Fruit fly (Drosophila melanogaster) whole organism, embryonic: ENCODE data around the gene CG15199.

Experiments
- Ada2b ChIP-seq: fragments of 200-800 bp; sonication (Bioruptor generic); IDR thresholded peaks from 2 replicates; pipeline ENCODE4 v1.3.6; 2022; ENCODE audit warnings: missing biosample characterization, missing genetic modification characterization
- Atf-2 ChIP-seq: fragments of 200-800 bp; sonication (Bioruptor generic); optimal IDR thresholded peaks from 2 replicates; lab custom pipeline; 2016; ENCODE audit warnings: missing biosample characterization, missing genetic modification characterization
- Bdp1 ChIP-seq: fragments of 200-800 bp; sonication (Bioruptor generic); optimal IDR thresholded peaks from 3 replicates; lab custom pipeline; 2016; ENCODE audit warnings: missing biosample characterization, missing genetic modification characterization
- Bteb2 ChIP-seq: fragments of 200-800 bp; sonication (Bioruptor generic); optimal IDR thresholded peaks from 2 replicates; lab custom pipeline; 2016; ENCODE audit warnings: missing biosample characterization, missing genetic modification characterization
- CG1024 ChIP-seq: fragments of 200-800 bp; sonication (Bioruptor generic); IDR thresholded peaks from 2 replicates; pipeline ENCODE4 v1.3.6; 2022; ENCODE audit warnings: missing biosample characterization, missing genetic modification characterization
- CG10654 ChIP-seq: fragments of 200-800 bp; sonication (Bioruptor generic); optimal IDR thresholded peaks from 2 replicates; lab custom pipeline; 2016; ENCODE audit warnings: missing biosample characterization, missing genetic modification characterization
- CG10979 ChIP-seq: fragments of 200-800 bp; sonication (Bioruptor generic); optimal IDR thresholded peaks from 2 replicates; lab custom pipeline; 2018; ENCODE audit warnings: missing biosample characterization, mild to moderate bottlenecking, missing genetic modification characterization, moderate library complexity
- CG11456 ChIP-seq: fragments of 200-800 bp; sonication (Bioruptor generic); IDR thresholded peaks from 3 replicates; pipeline ENCODE4 v1.3.6; 2022; ENCODE audit warnings: missing biosample characterization, missing genetic modification characterization
- CG12104 ChIP-seq: fragments of 200-800 bp; sonication (Bioruptor generic); optimal IDR thresholded peaks from 3 replicates; lab custom pipeline; 2016; ENCODE audit warnings: missing biosample characterization, missing genetic modification characterization
- CG12299 ChIP-seq: fragments of 200-800 bp; sonication (Bioruptor generic); optimal IDR thresholded peaks from 2 replicates; lab custom pipeline; 2018; ENCODE audit warnings: missing biosample characterization, mild to moderate bottlenecking, missing genetic modification characterization
- CG12659 ChIP-seq: fragments of 200-800 bp; sonication (Bioruptor generic); optimal IDR thresholded peaks from 3 replicates; lab custom pipeline; 2017; ENCODE audit warnings: mild to moderate bottlenecking, missing biosample characterization, missing genetic modification reagents, missing genetic modification characterization
- CG1647 ChIP-seq: fragments of 200-800 bp; sonication (Bioruptor generic); optimal IDR thresholded peaks from 3 replicates; lab custom pipeline; 2016; ENCODE audit warnings: missing biosample characterization, missing genetic modification characterization
- CG16813 ChIP-seq: fragments of 200-800 bp; sonication (Bioruptor generic); IDR thresholded peaks from 3 replicates; pipeline ENCODE4 v1.3.6; 2022; ENCODE audit warnings: missing biosample characterization, missing genetic modification characterization; ENCODE audit not compliant: partially characterized antibody
- CG18476 ChIP-seq: fragments of 200-800 bp; sonication (Bioruptor generic); optimal IDR thresholded peaks from 2 replicates; lab custom pipeline; 2016; ENCODE audit warnings: missing biosample characterization, mild to moderate bottlenecking, missing genetic modification characterization
- CG2120 ChIP-seq: fragments of 200-800 bp; sonication (Bioruptor generic); optimal IDR thresholded peaks from 3 replicates; lab custom pipeline; 2016; ENCODE audit warnings: missing biosample characterization, missing genetic modification characterization
- CG30431 ChIP-seq: fragments of 200-800 bp; sonication (Bioruptor generic); optimal IDR thresholded peaks from 2 replicates; lab custom pipeline; 2017; ENCODE audit warnings: missing biosample characterization, missing genetic modification characterization
- CG31388 ChIP-seq: fragments of 200-800 bp; sonication (Bioruptor generic); optimal IDR thresholded peaks from 2 replicates; lab custom pipeline; 2016; ENCODE audit warnings: missing biosample characterization, missing genetic modification characterization
- CG3163 ChIP-seq: fragments of 200-800 bp; sonication (Bioruptor generic); optimal IDR thresholded peaks from 3 replicates; lab custom pipeline; 2016; ENCODE audit warnings: missing biosample characterization, missing genetic modification characterization
- CG34376 ChIP-seq: fragments of 200-800 bp; sonication (Bioruptor generic); optimal IDR thresholded peaks from 2 replicates; lab custom pipeline; 2018; ENCODE audit warnings: missing biosample characterization, mild to moderate bottlenecking, missing genetic modification characterization
- CG3995 ChIP-seq: fragments of 200-800 bp; sonication (Bioruptor generic); optimal IDR thresholded peaks from 3 replicates; lab custom pipeline; 2016; ENCODE audit warnings: missing biosample characterization, missing genetic modification characterization
- CG43689 ChIP-seq: fragments of 200-800 bp; sonication (Bioruptor generic); IDR thresholded peaks from 2 replicates; pipeline ENCODE4 v1.3.6; 2022; ENCODE audit warnings: missing biosample characterization, missing genetic modification characterization
- CG8478 ChIP-seq: fragments of >200 bp; optimal IDR thresholded peaks from 2 replicates; lab custom pipeline; 2018
- CG9817 ChIP-seq: fragments of 200-800 bp; sonication (Bioruptor generic); optimal IDR thresholded peaks from 2 replicates; lab custom pipeline; 2018; ENCODE audit warnings: missing biosample characterization, mild to moderate bottlenecking, missing genetic modification characterization, moderate library complexity
- CTCF ChIP-seq: fragments of 200-800 bp; sonication (Bioruptor generic); optimal IDR thresholded peaks from 2 replicates; lab custom pipeline; 2017; ENCODE audit warnings: missing biosample characterization, mild to moderate bottlenecking, missing genetic modification characterization, moderate library complexity
- D19A ChIP-seq: fragments of 200-800 bp; optimal IDR thresholded peaks from 3 replicates; lab custom pipeline; 2019; ENCODE audit warnings: missing biosample characterization, mild to moderate bottlenecking, missing genetic modification characterization, moderate library complexity
- Fer1 ChIP-seq: fragments of 200-800 bp; sonication (Bioruptor generic); optimal IDR thresholded peaks from 2 replicates; lab custom pipeline; 2017; ENCODE audit warnings: missing biosample characterization, mild to moderate bottlenecking, missing genetic modification characterization
- HHEX ChIP-seq: fragments of 200-800 bp; sonication (Bioruptor generic); optimal IDR thresholded peaks from 3 replicates; lab custom pipeline; 2017; ENCODE audit warnings: missing biosample characterization, mild to moderate bottlenecking, missing genetic modification characterization, missing genetic modification reagents
- Hey ChIP-seq: fragments of 200-800 bp; sonication (Bioruptor generic); optimal IDR thresholded peaks from 3 replicates; lab custom pipeline; 2018; ENCODE audit warnings: missing biosample characterization, mild to moderate bottlenecking, missing genetic modification characterization
- Jarid2 ChIP-seq: fragments of 200-800 bp; sonication (Bioruptor generic); optimal IDR thresholded peaks from 3 replicates; lab custom pipeline; 2017; ENCODE audit warnings: mild to moderate bottlenecking, missing biosample characterization, missing genetic modification reagents, missing genetic modification characterization
- TFAM ChIP-seq: fragments of 200-800 bp; sonication (Bioruptor generic); optimal IDR thresholded peaks from 2 replicates; lab custom pipeline; 2017; ENCODE audit warnings: missing biosample characterization, missing genetic modification characterization, inconsistent platforms
- Vsx1 ChIP-seq: fragments of 200-800 bp; sonication (Bioruptor generic); optimal IDR thresholded peaks from 2 replicates; lab custom pipeline; 2017; ENCODE audit warnings: missing biosample characterization, mild to moderate bottlenecking, missing genetic modification characterization, missing genetic modification reagents
- ac ChIP-seq: fragments of 200-800 bp; sonication (Bioruptor generic); optimal IDR thresholded peaks from 3 replicates; lab custom pipeline; 2017; ENCODE audit warnings: missing biosample characterization, mild to moderate bottlenecking, missing genetic modification characterization
- ara ChIP-seq: fragments of 200-800 bp; sonication (Bioruptor generic); IDR thresholded peaks from 2 replicates; pipeline ENCODE4 v1.3.6; 2022; ENCODE audit warnings: missing biosample characterization, missing genetic modification characterization
- bowl ChIP-seq: fragments of 200-800 bp; sonication (Bioruptor generic); IDR thresholded peaks from 2 replicates; pipeline ENCODE4 v1.3.6; 2022; ENCODE audit warnings: missing biosample characterization, missing genetic modification characterization
- corto ChIP-seq: fragments of 200-800 bp; sonication (Bioruptor generic); optimal IDR thresholded peaks from 2 replicates; lab custom pipeline; 2016; ENCODE audit warnings: missing biosample characterization, mild to moderate bottlenecking, missing genetic modification characterization, moderate library complexity
- da ChIP-seq: fragments of 200-800 bp; sonication (Bioruptor generic); optimal IDR thresholded peaks from 2 replicates; lab custom pipeline; 2016; ENCODE audit warnings: missing biosample characterization, missing genetic modification characterization
- exex ChIP-seq: fragments of 200-800 bp; sonication (Bioruptor generic); optimal IDR thresholded peaks from 4 replicates; lab custom pipeline; 2018; ENCODE audit warnings: missing biosample characterization, mild to moderate bottlenecking, missing genetic modification characterization, moderate library complexity
- fd96Cb ChIP-seq: fragments of 200-800 bp; sonication (Bioruptor generic); optimal IDR thresholded peaks from 2 replicates; lab custom pipeline; 2018; ENCODE audit warnings: missing biosample characterization, mild to moderate bottlenecking, missing genetic modification characterization, moderate library complexity
- ftz-f1 ChIP-seq: fragments of 200-800 bp; sonication (Bioruptor generic); optimal IDR thresholded peaks from 2 replicates; lab custom pipeline; 2016; ENCODE audit warnings: missing biosample characterization, missing genetic modification characterization
- gcm ChIP-seq: fragments of 200-800 bp; sonication (Bioruptor generic); optimal IDR thresholded peaks from 2 replicates; lab custom pipeline; 2019; ENCODE audit warnings: missing biosample characterization, mild to moderate bottlenecking, missing genetic modification characterization, moderate library complexity
- h ChIP-seq: fragments of >200 bp; optimal IDR thresholded peaks from 2 replicates; lab custom pipeline; 2017
- ham ChIP-seq: fragments of 200-800 bp; sonication (Bioruptor generic); IDR thresholded peaks from 2 replicates; pipeline ENCODE4 v1.3.6; 2022; ENCODE audit warnings: missing biosample characterization, missing genetic modification characterization
- knrl ChIP-seq: fragments of 200-800 bp; sonication (Bioruptor generic); IDR thresholded peaks from 3 replicates; pipeline ENCODE4 v1.3.6; 2022; ENCODE audit warnings: missing biosample characterization, missing genetic modification characterization; ENCODE audit not compliant: partially characterized antibody
- mam ChIP-seq: fragments of 200-800 bp; sonication (Bioruptor generic); optimal IDR thresholded peaks from 3 replicates; lab custom pipeline; 2016; ENCODE audit warnings: missing biosample characterization, missing genetic modification characterization
- onecut ChIP-seq: fragments of 200-800 bp; sonication (Bioruptor generic); IDR thresholded peaks from 2 replicates; pipeline ENCODE4 v1.3.6; 2022; ENCODE audit warnings: missing biosample characterization, missing genetic modification characterization
- prd ChIP-seq, 3 experiments: fragments of >200 bp in 2 of 3; fragments of 200-800 bp in 1 of 3; sonication (Bioruptor generic) in 1 of 3; optimal IDR thresholded peaks in 2 of 3; IDR thresholded peaks in 1 of 3; 2 replicates in 2 of 3; 3 replicates in 1 of 3; pipeline versions ENCODE4 v1.3.6 to Lab custom; 2017 to 2022; ENCODE audit warnings: missing biosample characterization in 1 of 3, missing genetic modification characterization in 1 of 3
- sc ChIP-seq, 3 experiments: fragments of >200 bp in 2 of 3; fragments of 200-800 bp in 1 of 3; sonication (Bioruptor generic) in 1 of 3; optimal IDR thresholded peaks; 2 replicates in 2 of 3; 3 replicates in 1 of 3; lab custom pipeline; 2017; ENCODE audit warnings: mild to moderate bottlenecking in 1 of 3, missing biosample characterization in 1 of 3, missing genetic modification characterization in 1 of 3, missing genetic modification reagents in 1 of 3
- sug ChIP-seq: fragments of 200-800 bp; optimal IDR thresholded peaks from 2 replicates; lab custom pipeline; 2019; ENCODE audit warnings: missing biosample characterization, mild to moderate bottlenecking, missing genetic modification characterization, moderate library complexity
- tap ChIP-seq: fragments of 200-800 bp; optimal IDR thresholded peaks from 3 replicates; lab custom pipeline; 2019; ENCODE audit warnings: missing biosample characterization, mild to moderate bottlenecking, missing genetic modification characterization, moderate library complexity
- usp ChIP-seq: fragments of >200 bp; optimal IDR thresholded peaks from 2 replicates; lab custom pipeline; 2017; ENCODE audit warnings: missing biosample characterization, missing genetic modification characterization
- vvl ChIP-seq: fragments of 200-800 bp; sonication (Bioruptor generic); IDR thresholded peaks from 2 replicates; pipeline ENCODE4 v1.3.6; 2022; ENCODE audit warnings: missing biosample characterization, missing genetic modification characterization

CG15199 gene

DNA sequence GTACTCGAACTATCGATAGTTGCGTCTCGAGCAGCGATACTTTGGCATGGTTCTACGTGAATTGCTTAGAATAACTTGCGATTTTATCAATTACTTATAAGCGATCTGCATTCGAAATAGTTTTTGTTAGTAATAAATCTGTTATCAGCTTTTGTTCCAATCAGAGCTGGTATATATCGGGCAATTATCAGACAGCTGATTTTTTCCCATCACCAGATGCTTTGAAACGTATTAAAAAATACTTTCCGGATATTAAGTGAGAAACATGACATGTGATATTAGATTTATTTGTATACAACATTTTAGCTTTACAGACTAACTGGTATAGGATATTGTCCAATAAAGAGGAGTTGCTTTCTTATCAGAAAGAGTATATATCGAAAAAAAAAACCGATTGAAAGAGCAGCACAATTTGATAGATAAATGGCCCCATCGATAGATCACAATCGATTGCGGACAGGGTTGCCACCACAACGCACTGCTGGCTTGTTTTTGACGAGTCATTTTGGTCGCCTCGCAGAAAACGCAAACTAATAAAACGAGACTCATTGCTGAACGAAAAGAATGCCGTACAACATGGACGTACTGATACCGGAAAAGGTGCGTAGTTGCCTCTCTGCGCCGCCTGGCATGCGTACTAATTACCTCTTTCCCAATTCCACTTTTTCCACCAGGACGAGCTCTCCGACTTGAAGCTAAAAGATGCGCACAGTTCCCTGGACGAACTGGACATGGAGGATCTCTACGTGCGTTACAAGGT lies 16.7 kb downstream of the CG15199 start, which contains the start of gene Rpt3 (continued):
- TF ChIP-seq CG9817 (tag; lab: Kevin White, UChicago): no peak
- no peak for TF ChIP-seq Vsx1 (GFP tag; lab: Kevin White, UChicago)
- TF ChIP-seq Atf-2: no peak
- TF ChIP-seq ara: no peak
- no peak for TF ChIP-seq CG12104 (GFP tag; lab: Kevin White, UChicago)
- TF ChIP-seq prd (optimal IDR thresholded peaks at IDR 0.05; lab: Kevin White, UChicago): no peak
- TF ChIP-seq prd (GFP tag; IDR thresholded peaks at IDR 0.05; lab: Robert Waterston, UW): no peak
- TF ChIP-seq Fer1: no peak
- TF ChIP-seq Ada2b (GFP tag; lab: Robert Waterston, UW): no peak
- no peak for TF ChIP-seq exex
- TF ChIP-seq corto: no peak
- peak; percentile 85 for TF ChIP-seq CG16813 (GFP tag; lab: Robert Waterston, UW)
- TF ChIP-seq CG31388 (GFP tag; lab: Kevin White, UChicago): no peak
- TF ChIP-seq CG3995 (GFP tag; lab: Kevin White, UChicago): no peak
- TF ChIP-seq h (lab: Kevin White, UChicago): no peak
- TF ChIP-seq CG10979: no peak
- no peak for TF ChIP-seq CG18476
- TF ChIP-seq onecut: no peak
- no peak for TF ChIP-seq CG1024 (GFP tag; lab: Robert Waterston, UW)
- TF ChIP-seq CG12659: peak; percentile 44
- peak; percentile 83 for TF ChIP-seq knrl (GFP tag; lab: Robert Waterston, UW)
- TF ChIP-seq mam: peak; percentile 0
- no peak for TF ChIP-seq CTCF
- TF ChIP-seq HHEX (GFP tag; lab: Kevin White, UChicago): no peak
- TF ChIP-seq CG12299 (tag; lab: Kevin White, UChicago): no peak
- TF ChIP-seq CG11456 (GFP tag; lab: Robert Waterston, UW): no peak
- no peak for TF ChIP-seq vvl (GFP tag; lab: Robert Waterston, UW)
- TF ChIP-seq D19A (tag; lab: Kevin White, UChicago): no peak
- TF ChIP-seq sug: no peak
- TF ChIP-seq gcm (GFP tag; lab: Kevin White, UChicago): no peak
- no peak for TF ChIP-seq ac (GFP tag; lab: Kevin White, UChicago)
- no peak for TF ChIP-seq usp (GFP tag; lab: Kevin White, UChicago)
- TF ChIP-seq Bdp1: no peak
- no peak for TF ChIP-seq CG10654 (GFP tag; lab: Kevin White, UChicago)
- no peak for TF ChIP-seq Bteb2 (GFP tag; lab: Kevin White, UChicago)
- TF ChIP-seq Hey (tag; lab: Kevin White, UChicago): no peak
- TF ChIP-seq bowl (GFP tag; lab: Robert Waterston, UW): no peak
- TF ChIP-seq ham (GFP tag; lab: Robert Waterston, UW): no peak
- no peak for TF ChIP-seq tap (tag; lab: Kevin White, UChicago)
- no peak for TF ChIP-seq da
- TF ChIP-seq CG3163 (GFP tag; lab: Kevin White, UChicago): no peak
- no peak for TF ChIP-seq CG43689 (GFP tag; lab: Robert Waterston, UW)
- TF ChIP-seq CG2120 (GFP tag; lab: Kevin White, UChicago): peak; percentile 27
- no peak for TF ChIP-seq fd96Cb (tag; lab: Kevin White, UChicago)
- TF ChIP-seq CG34376 (GFP tag; lab: Kevin White, UChicago): no peak
- TF ChIP-seq CG8478 (lab: Kevin White, UChicago): no peak
- TF ChIP-seq ftz-f1 (GFP tag; lab: Kevin White, UChicago): no peak
- TF ChIP-seq CG1647 (GFP tag; lab: Kevin White, UChicago): no peak
- TF ChIP-seq CG30431 (GFP tag; lab: Kevin White, UChicago): no peak
- TF ChIP-seq Jarid2 (GFP tag; lab: Kevin White, UChicago): no peak
- no peak for TF ChIP-seq sc (optimal IDR thresholded peaks at IDR 0.05; lab: Kevin White, UChicago)
- TF ChIP-seq sc (GFP tag; optimal IDR thresholded peaks at IDR 0.05; lab: Kevin White, UChicago): no peak
- TF ChIP-seq TFAM (GFP tag; lab: Kevin White, UChicago): no peak
